Worm (Caenorhabditis elegans) whole organism, young adult: Measurements from ENCODE around the gene F38A1.8.

Source experiments
- C06A6.2 ChIP-seq: fragments of 200-800 bp; sonication (Bioruptor generic); conservative IDR thresholded peaks from 2 replicates; pipeline ENCODE4 v1.3.6; 2022; ENCODE audit warnings: missing genetic modification characterization, missing compliant biosample characterization
- F52B5.7 ChIP-seq: sonication (generic microtip); optimal IDR thresholded peaks from 2 replicates; lab custom pipeline; 2016; ENCODE audit warnings: mild to moderate bottlenecking, missing genetic modification characterization, missing compliant biosample characterization
- aptf-2 ChIP-seq: fragments of 200-800 bp; sonication (Bioruptor generic); conservative IDR thresholded peaks from 2 replicates; pipeline ENCODE4 v1.3.6; 2022; ENCODE audit warnings: missing genetic modification reagents, missing genetic modification characterization, missing compliant biosample characterization
- ccch-3 ChIP-seq: fragments of 200-800 bp; sonication (Bioruptor generic); optimal IDR thresholded peaks from 2 replicates; lab custom pipeline; 2018; ENCODE audit warnings: mild to moderate bottlenecking, missing genetic modification characterization, missing compliant biosample characterization
- dpl-1 ChIP-seq: fragments of 150-350 bp; optimal IDR thresholded peaks from 2 replicates; lab custom pipeline; 2014; ENCODE audit warnings: missing biosample characterization, missing genetic modification reagents, missing genetic modification characterization
- pha-4 ChIP-seq: fragments of 150-350 bp; sonication (generic microtip); optimal IDR thresholded peaks from 2 replicates; lab custom pipeline; 2014; ENCODE audit warnings: missing biosample characterization, missing genetic modification reagents, missing genetic modification characterization
- rpc-1 ChIP-seq, 2 experiments: fragments of 150-350 bp in 1 of 2; sonication (generic microtip) in 1 of 2; optimal IDR thresholded peaks; 2 replicates each; lab custom pipeline; 2014 to 2018; ENCODE audit warnings: missing biosample characterization in 1 of 2, missing genetic modification characterization in 1 of 2, missing genetic modification reagents in 1 of 2, missing genotype in 1 of 2
- snpc-4 ChIP-seq, 5 experiments: fragments of 150-350 bp in 1 of 5; sonication (generic microtip) in 4 of 5; optimal IDR thresholded peaks; 2 replicates each; lab custom pipeline; 2014 to 2018; ENCODE audit warnings: missing genetic modification characterization in 5 of 5, missing biosample characterization in 3 of 5, antibody characterized with exemption in 2 of 5, mild to moderate bottlenecking in 2 of 5, missing compliant biosample characterization in 2 of 5, missing genotype in 2 of 5, moderate library complexity in 2 of 5, missing genetic modification reagents in 1 of 5

ce11 chrIV:1216290-1216689 is 23.4 kb downstream of the F38A1.8 start, which contains the start of gene W09G12.9:
- TF ChIP-seq F52B5.7 (tag; lab: Kevin White, UChicago) (no peak), C06A6.2 (GFP tag; lab: Robert Waterston, UW) (no peak), snpc-4 (GFP tag; optimal IDR thresholded peaks at IDR 0.05; lab: Kevin White, UChicago) (no peak), snpc-4 (tag; optimal IDR thresholded peaks at IDR 0.05; lab: Kevin White, UChicago) (no peak), aptf-2 (GFP tag; lab: Robert Waterston, UW) (no peak), dpl-1 (GFP tag; lab: Kevin White, UChicago) (no peak), rpc-1 (optimal IDR thresholded peaks at IDR 0.05; lab: Kevin White, UChicago) (no peak), rpc-1 (tag; optimal IDR thresholded peaks at IDR 0.05; lab: Kevin White, UChicago) (no peak), ccch-3 (GFP tag; lab: Kevin White, UChicago) (no peak), pha-4 (tag; lab: Kevin White, UChicago) (no peak)
